Worm (Caenorhabditis elegans) whole organism, late embryonic: ENCODE measurements around the gene alh-1.

Experiments
- C38D4.7 ChIP-seq: fragments of 200-800 bp; sonication (Bioruptor generic); optimal IDR thresholded peaks from 2 replicates; lab custom pipeline; 2018; ENCODE audit warnings: mild to moderate bottlenecking, missing genetic modification characterization, moderate library complexity, missing compliant biosample characterization
- F13H6.1 ChIP-seq: sonication (generic microtip); optimal IDR thresholded peaks from 2 replicates; lab custom pipeline; 2016; ENCODE audit warnings: missing genetic modification characterization, missing compliant biosample characterization
- K02D7.2 ChIP-seq: sonication (generic microtip); optimal IDR thresholded peaks from 2 replicates; lab custom pipeline; 2017; ENCODE audit warnings: mild to moderate bottlenecking, missing genetic modification characterization, missing compliant biosample characterization
- ahr-1 ChIP-seq: sonication (generic microtip); optimal IDR thresholded peaks from 2 replicates; lab custom pipeline; 2016; ENCODE audit warnings: missing genetic modification characterization, missing compliant biosample characterization
- ama-1 ChIP-seq: fragments of 150-350 bp; optimal IDR thresholded peaks from 2 replicates; lab custom pipeline; 2014
- ceh-19 ChIP-seq: fragments of 200-800 bp; sonication (Bioruptor generic); optimal IDR thresholded peaks from 2 replicates; lab custom pipeline; 2018; ENCODE audit warnings: mild to moderate bottlenecking, missing genetic modification characterization, missing compliant biosample characterization
- ceh-22 ChIP-seq: sonication (generic microtip); optimal IDR thresholded peaks from 2 replicates; lab custom pipeline; 2017; ENCODE audit warnings: missing biosample characterization, missing genetic modification characterization
- ceh-24 ChIP-seq: sonication (generic microtip); optimal IDR thresholded peaks from 2 replicates; lab custom pipeline; 2016; ENCODE audit warnings: mild to moderate bottlenecking, missing genetic modification characterization, missing compliant biosample characterization
- ceh-30 ChIP-seq: fragments of 150-350 bp; optimal IDR thresholded peaks from 2 replicates; lab custom pipeline; 2014; ENCODE audit warnings: missing biosample characterization, missing genetic modification characterization
- ceh-48 ChIP-seq: sonication (generic microtip); optimal IDR thresholded peaks from 2 replicates; lab custom pipeline; 2016; ENCODE audit warnings: missing genetic modification characterization, inconsistent platforms, missing compliant biosample characterization
- elt-2 ChIP-seq: sonication (generic microtip); optimal IDR thresholded peaks from 2 replicates; lab custom pipeline; 2016; ENCODE audit warnings: missing genetic modification reagents, missing genetic modification characterization, missing compliant biosample characterization
- elt-4 ChIP-seq: sonication (generic microtip); optimal IDR thresholded peaks from 2 replicates; lab custom pipeline; 2016; ENCODE audit warnings: missing genetic modification characterization, missing compliant biosample characterization
- eyg-1 ChIP-seq: sonication (generic microtip); optimal IDR thresholded peaks from 2 replicates; lab custom pipeline; 2016; ENCODE audit warnings: missing genotype, missing genetic modification characterization, missing compliant biosample characterization
- fax-1 ChIP-seq: sonication (generic microtip); optimal IDR thresholded peaks from 2 replicates; lab custom pipeline; 2016; ENCODE audit warnings: missing genotype, missing genetic modification characterization, missing compliant biosample characterization
- fkh-10 ChIP-seq: fragments of 150-350 bp; optimal IDR thresholded peaks from 2 replicates; lab custom pipeline; 2014; ENCODE audit warnings: missing biosample characterization, missing genetic modification reagents, missing genetic modification characterization
- fkh-6 ChIP-seq: sonication (generic microtip); optimal IDR thresholded peaks from 2 replicates; lab custom pipeline; 2016; ENCODE audit warnings: missing genetic modification characterization, missing compliant biosample characterization
- hlh-15 ChIP-seq: sonication (generic microtip); optimal IDR thresholded peaks from 2 replicates; lab custom pipeline; 2016; ENCODE audit warnings: missing genetic modification characterization, missing compliant biosample characterization
- hlh-30 ChIP-seq: sonication (generic microtip); optimal IDR thresholded peaks from 2 replicates; lab custom pipeline; 2017; ENCODE audit warnings: antibody characterized with exemption, missing genetic modification characterization, missing compliant biosample characterization; ENCODE audit not compliant: insufficient read depth
- hlh-6 ChIP-seq: sonication (generic microtip); optimal IDR thresholded peaks from 2 replicates; lab custom pipeline; 2016; ENCODE audit warnings: missing genotype, missing genetic modification characterization, missing compliant biosample characterization
- lin-11 ChIP-seq: fragments of 200-800 bp; sonication (Bioruptor generic); optimal IDR thresholded peaks from 2 replicates; lab custom pipeline; 2018; ENCODE audit warnings: mild to moderate bottlenecking, missing genetic modification characterization, missing compliant biosample characterization
- nhr-232 ChIP-seq: sonication (generic microtip); optimal IDR thresholded peaks from 2 replicates; lab custom pipeline; 2016; ENCODE audit warnings: missing genetic modification characterization, missing compliant biosample characterization
- npax-4 ChIP-seq: sonication (generic microtip); optimal IDR thresholded peaks from 2 replicates; lab custom pipeline; 2016; ENCODE audit warnings: missing genetic modification characterization, missing compliant biosample characterization
- pag-3 ChIP-seq: sonication (generic microtip); optimal IDR thresholded peaks from 2 replicates; lab custom pipeline; 2016; ENCODE audit warnings: missing compliant biosample characterization, missing genetic modification characterization, borderline replicate concordance
- pat-9 ChIP-seq: fragments of 200-800 bp; sonication (Bioruptor generic); optimal IDR thresholded peaks from 2 replicates; lab custom pipeline; 2018; ENCODE audit warnings: mild to moderate bottlenecking, missing genetic modification characterization, moderate library complexity, missing compliant biosample characterization
- pqm-1 ChIP-seq: sonication (generic microtip); optimal IDR thresholded peaks from 2 replicates; lab custom pipeline; 2016; ENCODE audit warnings: missing genetic modification characterization, missing compliant biosample characterization
- sdc-2 ChIP-seq: sonication (generic microtip); optimal IDR thresholded peaks from 2 replicates; lab custom pipeline; 2016; ENCODE audit warnings: missing genotype, missing genetic modification characterization, missing compliant biosample characterization
- sox-4 ChIP-seq: sonication (generic microtip); optimal IDR thresholded peaks from 2 replicates; lab custom pipeline; 2017; ENCODE audit warnings: mild to moderate bottlenecking, missing genetic modification characterization, inconsistent platforms, missing compliant biosample characterization
- syd-9 ChIP-seq: sonication (generic microtip); optimal IDR thresholded peaks from 2 replicates; lab custom pipeline; 2016; ENCODE audit warnings: mild to moderate bottlenecking, missing genetic modification characterization, moderate library complexity, missing compliant biosample characterization
- tbx-7 ChIP-seq: sonication (generic microtip); optimal IDR thresholded peaks from 2 replicates; lab custom pipeline; 2016; ENCODE audit warnings: missing genotype, missing genetic modification characterization, missing compliant biosample characterization
- ttx-3 ChIP-seq: sonication (generic microtip); optimal IDR thresholded peaks from 2 replicates; lab custom pipeline; 2016; ENCODE audit warnings: missing genetic modification reagents, missing genetic modification characterization, missing compliant biosample characterization
- unc-3 ChIP-seq, 2 experiments: fragments of 200-800 bp in 1 of 2; sonication (Bioruptor generic) in 1 of 2; sonication (generic microtip) in 1 of 2; conservative IDR thresholded peaks in 1 of 2; optimal IDR thresholded peaks in 1 of 2; 2 replicates each; pipeline versions ENCODE4 v1.3.6 to Lab custom; 2016 to 2022; ENCODE audit warnings: missing compliant biosample characterization in 2 of 2, missing genetic modification characterization in 2 of 2, missing genetic modification reagents in 1 of 2
- unc-42 ChIP-seq: sonication (generic microtip); optimal IDR thresholded peaks from 2 replicates; lab custom pipeline; 2016; ENCODE audit warnings: missing genotype, missing genetic modification characterization, missing compliant biosample characterization
- unc-86 ChIP-seq: sonication (generic microtip); optimal IDR thresholded peaks from 2 replicates; lab custom pipeline; 2016; ENCODE audit warnings: missing genetic modification characterization, missing compliant biosample characterization
- zip-5 ChIP-seq: sonication (generic microtip); optimal IDR thresholded peaks from 2 replicates; lab custom pipeline; 2016; ENCODE audit warnings: missing genetic modification characterization, missing compliant biosample characterization
- ztf-16 ChIP-seq: sonication (generic microtip); optimal IDR thresholded peaks from 2 replicates; lab custom pipeline; 2017; ENCODE audit warnings: missing genetic modification characterization, missing compliant biosample characterization

Gene alh-1

ce11 chrIII:5081573-5081823 lies 3.9 kb downstream of the alh-1 start, which contains the start of gene cox-6A:
Gene cox-6A, plus strand, starts transcription at chrIII:5081724.
- TF ChIP-seq syd-9 (tag; lab: Kevin White, UChicago) (no peak), ahr-1 (tag; lab: Kevin White, UChicago) (no peak), nhr-232 (no peak), fkh-6 (tag; lab: Kevin White, UChicago) (no peak), elt-4 (tag; lab: Kevin White, UChicago) (no peak), pqm-1 (tag; lab: Kevin White, UChicago) (no peak), ttx-3 (tag; lab: Kevin White, UChicago) (no peak)

DNA sequence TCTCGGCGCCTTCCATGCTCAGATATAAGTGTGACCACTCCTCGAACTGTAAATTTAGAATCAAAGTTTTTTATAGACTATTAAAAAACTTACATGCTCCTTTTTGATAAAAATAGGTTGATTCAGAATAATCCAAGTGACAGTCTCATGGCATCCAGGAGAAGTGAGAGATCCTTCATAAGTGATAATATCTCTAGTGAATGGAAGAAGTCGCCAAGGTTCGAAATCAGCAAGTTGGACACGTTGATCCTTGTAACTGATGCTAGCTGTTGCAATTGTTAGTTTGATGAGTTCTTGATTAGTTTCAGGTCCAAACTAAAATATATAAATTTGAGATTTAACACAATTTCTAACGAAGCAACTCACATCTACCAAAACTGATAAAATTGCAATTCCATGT lies 5.7 kb downstream of the alh-1 start:
- TF ChIP-seq ceh-22 (no peak), nhr-232 (no peak), K02D7.2 (tag; lab: Kevin White, UChicago) (no peak), fax-1 (no peak), pat-9 (tag; lab: Kevin White, UChicago) (no peak)

- TF ChIP-seq ama-1 (no peak), hlh-15 (tag; lab: Kevin White, UChicago) (no peak)
Measured at ce11 chrIII:5085529-5085928, 8.0 kb downstream of the alh-1 start, which contains the start of gene cah-1. Gene cah-1, minus strand, starts transcription at chrIII:5085629.

DNA sequence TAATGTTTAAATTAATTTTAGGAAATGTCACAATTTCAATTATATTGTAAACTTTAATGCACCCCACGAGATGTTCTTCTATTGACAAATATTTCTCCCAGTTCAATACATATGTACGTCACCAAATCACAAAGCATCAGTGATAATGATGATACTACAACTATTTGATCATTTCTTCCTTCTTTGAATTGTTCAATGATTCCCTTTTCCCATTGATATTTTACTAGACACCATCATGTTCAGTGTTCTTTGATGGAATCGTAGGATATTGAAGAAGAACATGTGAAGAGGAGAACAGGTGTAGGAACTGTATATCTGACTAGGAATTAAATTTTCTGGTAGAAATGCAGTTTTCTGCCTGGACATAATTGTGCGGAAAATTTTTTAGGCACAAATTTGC lies 11.9 kb downstream of the alh-1 start:
- TF ChIP-seq lin-11 (tag; lab: Kevin White, UChicago) = no peak
- no peak for TF ChIP-seq tbx-7 (tag; lab: Kevin White, UChicago)
- no peak for TF ChIP-seq ztf-16 (tag; lab: Kevin White, UChicago)
- no peak for TF ChIP-seq hlh-30 (tag; lab: Kevin White, UChicago)
- TF ChIP-seq pag-3 (tag; lab: Kevin White, UChicago) = no peak
- TF ChIP-seq unc-86 (tag; lab: Kevin White, UChicago) = no peak
- no peak for TF ChIP-seq zip-5 (tag; lab: Kevin White, UChicago)
- TF ChIP-seq ceh-30 = no peak
- no peak for TF ChIP-seq ceh-48 (tag; lab: Kevin White, UChicago)
- TF ChIP-seq, all 69 proteins: peak for 0

ce11 chrIII:5092345-5092744 lies 14.8 kb downstream of the alh-1 start:
- TF ChIP-seq elt-2 (tag; lab: Kevin White, UChicago) = no peak
- TF ChIP-seq ceh-19 (GFP tag; lab: Kevin White, UChicago) = no peak
- TF ChIP-seq ceh-24 (tag; lab: Kevin White, UChicago) = no peak
- TF ChIP-seq elt-4 (tag; lab: Kevin White, UChicago) = no peak

- TF ChIP-seq hlh-6 (tag; lab: Kevin White, UChicago) = no peak
- TF ChIP-seq unc-42 (tag; lab: Kevin White, UChicago) = no peak
- no peak for TF ChIP-seq sox-4 (tag; lab: Kevin White, UChicago)
- TF ChIP-seq eyg-1 (tag; lab: Kevin White, UChicago) = no peak
- TF ChIP-seq unc-3 (GFP tag; conservative IDR thresholded peaks at IDR 0.05; lab: Robert Waterston, UW) = no peak
- no peak for TF ChIP-seq unc-3 (tag; optimal IDR thresholded peaks at IDR 0.05; lab: Kevin White, UChicago)
- TF ChIP-seq F13H6.1 (tag; lab: Kevin White, UChicago) = no peak
- no peak for TF ChIP-seq ceh-24 (tag; lab: Kevin White, UChicago)
- TF ChIP-seq syd-9 (tag; lab: Kevin White, UChicago) = no peak
- no peak for TF ChIP-seq ceh-30
- no peak for TF ChIP-seq ahr-1 (tag; lab: Kevin White, UChicago)
- TF ChIP-seq elt-2 (tag; lab: Kevin White, UChicago) = no peak
- no peak for TF ChIP-seq fax-1
- TF ChIP-seq K02D7.2 (tag; lab: Kevin White, UChicago) = no peak
- TF ChIP-seq hlh-15 (tag; lab: Kevin White, UChicago) = no peak
- no peak for TF ChIP-seq sdc-2
- no peak for TF ChIP-seq fkh-10 (GFP tag; lab: Kevin White, UChicago)
- TF ChIP-seq lin-11 (tag; lab: Kevin White, UChicago) = no peak
- no peak for TF ChIP-seq npax-4 (tag; lab: Kevin White, UChicago)
- TF ChIP-seq C38D4.7 = no peak
Measured at ce11 chrIII:5094506-5094905, 16.9 kb downstream of the alh-1 start, which contains the start of gene F54D8.10. Gene F54D8.10, plus strand, starts transcription at chrIII:5094806.
